Fruit fly (Drosophila melanogaster) whole organism, embryonic: ENCODE data around the gene Rtc1.

Experiments
- Adf1 ChIP-seq: fragments of 200-800 bp; sonication (Bioruptor generic); IDR thresholded peaks from 2 replicates; pipeline ENCODE4 v1.3.6; 2022; ENCODE audit warnings: missing biosample characterization, missing genetic modification characterization
- BEAF-32 ChIP-seq: fragments of 200-800 bp; sonication (Bioruptor generic); optimal IDR thresholded peaks from 3 replicates; lab custom pipeline; 2017; ENCODE audit warnings: missing biosample characterization, missing genetic modification characterization, mild to moderate bottlenecking, moderate library complexity, missing genetic modification reagents
- Bgb ChIP-seq: fragments of 200-800 bp; sonication (Bioruptor generic); IDR thresholded peaks from 2 replicates; pipeline ENCODE4 v1.3.6; 2022; ENCODE audit warnings: missing biosample characterization, missing genetic modification characterization; ENCODE audit not compliant: partially characterized antibody
- CG10543 ChIP-seq: fragments of 200-800 bp; sonication (Bioruptor generic); optimal IDR thresholded peaks from 3 replicates; lab custom pipeline; 2017; ENCODE audit warnings: missing biosample characterization, mild to moderate bottlenecking, missing genetic modification characterization, moderate library complexity
- CG11504 ChIP-seq: fragments of 200-800 bp; sonication (Bioruptor generic); optimal IDR thresholded peaks from 3 replicates; lab custom pipeline; 2019; ENCODE audit warnings: missing biosample characterization, mild to moderate bottlenecking, missing genetic modification characterization, moderate library complexity
- CG14860 ChIP-seq: fragments of 200-800 bp; sonication (Bioruptor generic); IDR thresholded peaks from 3 replicates; pipeline ENCODE4 v1.3.6; 2022; ENCODE audit warnings: missing biosample characterization, missing genetic modification characterization; ENCODE audit not compliant: partially characterized antibody
- CG14965 ChIP-seq: fragments of 200-800 bp; sonication (Bioruptor generic); optimal IDR thresholded peaks from 2 replicates; lab custom pipeline; 2016; ENCODE audit warnings: missing biosample characterization, missing genetic modification characterization, borderline replicate concordance
- CG1529 ChIP-seq: fragments of 200-800 bp; sonication (Bioruptor generic); optimal IDR thresholded peaks from 3 replicates; lab custom pipeline; 2018; ENCODE audit warnings: missing biosample characterization, missing genetic modification characterization
- CG17802 ChIP-seq: fragments of 200-800 bp; sonication (Bioruptor generic); optimal IDR thresholded peaks from 2 replicates; lab custom pipeline; 2018; ENCODE audit warnings: missing biosample characterization, mild to moderate bottlenecking, missing genetic modification characterization, moderate library complexity
- CG17829 ChIP-seq: fragments of 200-800 bp; optimal IDR thresholded peaks from 2 replicates; lab custom pipeline; 2019; ENCODE audit warnings: missing biosample characterization, mild to moderate bottlenecking, missing genetic modification characterization, moderate library complexity
- CG18764 ChIP-seq: fragments of 200-800 bp; sonication (Bioruptor generic); optimal IDR thresholded peaks from 3 replicates; lab custom pipeline; 2016; ENCODE audit warnings: missing biosample characterization, missing genetic modification characterization
- CG2129 ChIP-seq: fragments of 200-800 bp; sonication (Bioruptor generic); IDR thresholded peaks from 2 replicates; pipeline ENCODE4 v1.3.6; 2022; ENCODE audit warnings: missing biosample characterization, missing genetic modification characterization; ENCODE audit not compliant: partially characterized antibody
- CG2875 ChIP-seq: fragments of 200-800 bp; sonication (Bioruptor generic); optimal IDR thresholded peaks from 2 replicates; lab custom pipeline; 2017; ENCODE audit warnings: missing biosample characterization, mild to moderate bottlenecking, missing genetic modification characterization, missing genetic modification reagents
- CG31224 ChIP-seq: fragments of 200-800 bp; sonication (Bioruptor generic); IDR thresholded peaks from 2 replicates; pipeline ENCODE4 v1.3.6; 2022; ENCODE audit warnings: missing biosample characterization, missing genetic modification characterization
- CG32767 ChIP-seq: fragments of 200-800 bp; sonication (Bioruptor generic); IDR thresholded peaks from 2 replicates; pipeline ENCODE4 v1.3.6; 2022; ENCODE audit warnings: missing biosample characterization, missing genetic modification characterization
- CG3726 ChIP-seq: fragments of 200-800 bp; sonication (Bioruptor generic); IDR thresholded peaks from 3 replicates; pipeline ENCODE4, ENCODE4 v1.3.6; 2022; ENCODE audit warnings: missing biosample characterization, missing genetic modification characterization
- CG42726 ChIP-seq: fragments of 200-800 bp; sonication (Bioruptor generic); IDR thresholded peaks from 2 replicates; pipeline ENCODE4 v1.3.6; 2022; ENCODE audit warnings: missing biosample characterization, missing genetic modification characterization; ENCODE audit not compliant: partially characterized antibody
- CG43689 ChIP-seq: fragments of 200-800 bp; sonication (Bioruptor generic); IDR thresholded peaks from 2 replicates; pipeline ENCODE4 v1.3.6; 2022; ENCODE audit warnings: missing biosample characterization, missing genetic modification characterization
- CG6683 ChIP-seq: fragments of 200-800 bp; sonication (Bioruptor generic); optimal IDR thresholded peaks from 2 replicates; lab custom pipeline; 2017; ENCODE audit warnings: missing biosample characterization, mild to moderate bottlenecking, missing genetic modification characterization, missing genetic modification reagents
- CG6689 ChIP-seq: fragments of 200-800 bp; sonication (Bioruptor generic); IDR thresholded peaks from 2 replicates; pipeline ENCODE4 v1.3.6; 2022; ENCODE audit warnings: missing biosample characterization, missing genetic modification characterization
- CG6854 ChIP-seq: fragments of 200-800 bp; sonication (Bioruptor generic); optimal IDR thresholded peaks from 3 replicates; lab custom pipeline; 2017; ENCODE audit warnings: missing biosample characterization, mild to moderate bottlenecking, missing genetic modification characterization
- CG9437 ChIP-seq: fragments of 200-800 bp; sonication (Bioruptor generic); optimal IDR thresholded peaks from 2 replicates; lab custom pipeline; 2018; ENCODE audit warnings: missing biosample characterization, mild to moderate bottlenecking, missing genetic modification characterization
- CG9876 ChIP-seq: fragments of 200-800 bp; sonication (Bioruptor generic); optimal IDR thresholded peaks from 2 replicates; lab custom pipeline; 2016; ENCODE audit warnings: missing biosample characterization, missing genetic modification characterization
- Dll ChIP-seq: fragments of 200-800 bp; sonication (Bioruptor generic); IDR thresholded peaks from 4 replicates; pipeline ENCODE4 v1.3.6; 2022; ENCODE audit warnings: missing biosample characterization, missing genetic modification characterization; ENCODE audit not compliant: partially characterized antibody
- MBD-R2 ChIP-seq: fragments of 200-800 bp; sonication (Bioruptor generic); IDR thresholded peaks from 2 replicates; pipeline ENCODE4 v1.3.6; 2022; ENCODE audit warnings: missing biosample characterization, missing genetic modification characterization
- Neu2 ChIP-seq: fragments of 200-800 bp; sonication (Bioruptor generic); optimal IDR thresholded peaks from 3 replicates; lab custom pipeline; 2016; ENCODE audit warnings: missing biosample characterization, missing genetic modification characterization, borderline replicate concordance
- Nf-YB ChIP-seq: fragments of 200-800 bp; sonication (Bioruptor generic); optimal IDR thresholded peaks from 3 replicates; lab custom pipeline; 2019; ENCODE audit warnings: missing biosample characterization, mild to moderate bottlenecking, missing genetic modification characterization, moderate library complexity
- Ravus ChIP-seq: fragments of 200-800 bp; sonication (Bioruptor generic); IDR thresholded peaks from 2 replicates; pipeline ENCODE4 v1.3.6; 2022; ENCODE audit warnings: missing biosample characterization, missing genetic modification characterization
- YL-1 ChIP-seq: fragments of 200-800 bp; sonication (Bioruptor generic); optimal IDR thresholded peaks from 3 replicates; lab custom pipeline; 2017; ENCODE audit warnings: missing biosample characterization, mild to moderate bottlenecking, missing genetic modification characterization
- ac ChIP-seq: fragments of 200-800 bp; sonication (Bioruptor generic); optimal IDR thresholded peaks from 3 replicates; lab custom pipeline; 2017; ENCODE audit warnings: missing biosample characterization, mild to moderate bottlenecking, missing genetic modification characterization
- bab2 ChIP-seq: fragments of 200-800 bp; sonication (Bioruptor generic); optimal IDR thresholded peaks from 2 replicates; lab custom pipeline; 2016; ENCODE audit warnings: missing biosample characterization, missing genetic modification characterization
- br ChIP-seq: fragments of >200 bp; optimal IDR thresholded peaks from 2 replicates; lab custom pipeline; 2017
- bsh ChIP-seq, 2 experiments: fragments of 200-800 bp; sonication (Bioruptor generic); optimal IDR thresholded peaks; 2 replicates each; lab custom pipeline; 2017 to 2018; ENCODE audit warnings: mild to moderate bottlenecking in 2 of 2, missing biosample characterization in 2 of 2, missing genetic modification characterization in 2 of 2, moderate library complexity in 1 of 2
- btn ChIP-seq: fragments of 200-800 bp; sonication (Bioruptor generic); optimal IDR thresholded peaks from 2 replicates; lab custom pipeline; 2016; ENCODE audit warnings: missing biosample characterization, missing genetic modification characterization
- corto ChIP-seq: fragments of 200-800 bp; sonication (Bioruptor generic); optimal IDR thresholded peaks from 2 replicates; lab custom pipeline; 2016; ENCODE audit warnings: missing biosample characterization, mild to moderate bottlenecking, missing genetic modification characterization, moderate library complexity
- dati ChIP-seq: fragments of 200-800 bp; sonication (Bioruptor generic); IDR thresholded peaks from 2 replicates; pipeline ENCODE4 v1.3.6; 2022; ENCODE audit warnings: missing biosample characterization, missing genetic modification characterization
- dysf ChIP-seq: fragments of 200-800 bp; sonication (Bioruptor generic); IDR thresholded peaks from 3 replicates; pipeline ENCODE4 v1.3.6; 2022; ENCODE audit warnings: missing biosample characterization, missing genetic modification characterization
- kah ChIP-seq: fragments of 200-800 bp; sonication (Bioruptor generic); optimal IDR thresholded peaks from 2 replicates; lab custom pipeline; 2018; ENCODE audit warnings: missing biosample characterization, mild to moderate bottlenecking, missing genetic modification characterization
- lilli ChIP-seq: fragments of 200-800 bp; sonication (Bioruptor generic); optimal IDR thresholded peaks from 3 replicates; lab custom pipeline; 2016; ENCODE audit warnings: missing biosample characterization, missing genetic modification characterization
- nerfin-1 ChIP-seq: fragments of 200-800 bp; sonication (Bioruptor generic); optimal IDR thresholded peaks from 3 replicates; lab custom pipeline; 2019; ENCODE audit warnings: missing biosample characterization, mild to moderate bottlenecking, missing genetic modification characterization, moderate library complexity
- pnt ChIP-seq: fragments of 200-800 bp; sonication (Bioruptor generic); optimal IDR thresholded peaks from 3 replicates; lab custom pipeline; 2016; ENCODE audit warnings: missing biosample characterization, missing genetic modification characterization
- psq ChIP-seq: fragments of 200-800 bp; sonication (Bioruptor generic); optimal IDR thresholded peaks from 2 replicates; lab custom pipeline; 2017; ENCODE audit warnings: missing biosample characterization, missing genetic modification characterization
- row ChIP-seq: fragments of 200-800 bp; sonication (Bioruptor generic); IDR thresholded peaks from 3 replicates; pipeline ENCODE4 v1.3.6; 2022; ENCODE audit warnings: missing biosample characterization, missing genetic modification characterization
- run ChIP-seq: fragments of 200-800 bp; sonication (Bioruptor generic); optimal IDR thresholded peaks from 3 replicates; lab custom pipeline; 2018; ENCODE audit warnings: missing biosample characterization, mild to moderate bottlenecking, missing genetic modification characterization
- so ChIP-seq: fragments of 200-800 bp; sonication (Bioruptor generic); IDR thresholded peaks from 3 replicates; pipeline ENCODE4 v1.3.6; 2022; ENCODE audit warnings: missing biosample characterization, missing genetic modification characterization
- stwl ChIP-seq: fragments of 200-800 bp; sonication (Bioruptor generic); optimal IDR thresholded peaks from 3 replicates; lab custom pipeline; 2018; ENCODE audit warnings: missing biosample characterization, mild to moderate bottlenecking, missing genetic modification characterization, moderate library complexity
- tin ChIP-seq: fragments of 200-800 bp; sonication (Bioruptor generic); optimal IDR thresholded peaks from 3 replicates; lab custom pipeline; 2016; ENCODE audit warnings: missing biosample characterization, missing genetic modification characterization
- tll ChIP-seq, 2 experiments: fragments of 200-800 bp in 1 of 2; fragments of >200 bp in 1 of 2; sonication (Bioruptor generic) in 1 of 2; optimal IDR thresholded peaks; 2 replicates each; lab custom pipeline; 2017 to 2019; ENCODE audit warnings: missing biosample characterization in 2 of 2, missing genetic modification characterization in 2 of 2, mild to moderate bottlenecking in 1 of 2, moderate library complexity in 1 of 2
- twi ChIP-seq: fragments of 200-800 bp; optimal IDR thresholded peaks from 2 replicates; lab custom pipeline; 2019; ENCODE audit warnings: missing biosample characterization, mild to moderate bottlenecking, missing genetic modification characterization, moderate library complexity
- zfh1 ChIP-seq: fragments of 200-800 bp; sonication (Bioruptor generic); IDR thresholded peaks from 3 replicates; pipeline ENCODE4 v1.3.6; 2022; ENCODE audit warnings: missing biosample characterization, missing genetic modification characterization

Gene Rtc1

dm6 chrX:13756776-13757312, at the start of gene Rtc1, which contains the start of gene CG32625 (continued):
- TF ChIP-seq psq (no peak), CG18764 (GFP tag; lab: Kevin White, UChicago) (no peak), btn (GFP tag; lab: Kevin White, UChicago) (no peak), Ravus (no peak), BEAF-32 (GFP tag; lab: Kevin White, UChicago) (peak; percentile 60), CG6689 (GFP tag; lab: Robert Waterston, UW) (no peak), bsh (GFP tag; optimal IDR thresholded peaks at IDR 0.05; lab: Kevin White, UChicago) (peak in 1 of 2 experiments; percentile 49), dysf (GFP tag; lab: Robert Waterston, UW) (peak; percentile 51), br (lab: Kevin White, UChicago) (no peak), row (peak; percentile 75), CG10543 (GFP tag; lab: Kevin White, UChicago) (no peak), YL-1 (GFP tag; lab: Kevin White, UChicago) (peak; percentile 40), corto (GFP tag; lab: Kevin White, UChicago) (no peak), CG6854 (GFP tag; lab: Kevin White, UChicago) (no peak), so (GFP tag; lab: Robert Waterston, UW) (no peak), CG14860 (peak; percentile 42; the same call in 2 of the 3 replicates), ac (GFP tag; lab: Kevin White, UChicago) (no peak), CG3726 (GFP tag; lab: Robert Waterston, UW) (no peak), twi (tag; lab: Kevin White, UChicago) (no peak), CG14965 (GFP tag; lab: Kevin White, UChicago) (no peak), CG32767 (GFP tag; lab: Robert Waterston, UW) (no peak), CG17802 (no peak), kah (no peak), CG2129 (0 out of 2 replicates have a peak, but pooled peaks have one; percentile 20), CG43689 (GFP tag; lab: Robert Waterston, UW) (no peak), bab2 (GFP tag; lab: Kevin White, UChicago) (no peak), CG42726 (GFP tag; lab: Robert Waterston, UW) (no peak), CG9876 (GFP tag; lab: Kevin White, UChicago) (no peak), CG11504 (tag; lab: Kevin White, UChicago) (peak; percentile 60), tin (peak; percentile 52), pnt (no peak), zfh1 (GFP tag; lab: Robert Waterston, UW) (peak; percentile 62; the same call in 2 of the 3 replicates), stwl (tag; lab: Kevin White, UChicago) (peak; percentile 74), Neu2 (GFP tag; lab: Kevin White, UChicago) (no peak), lilli (peak; percentile 44), MBD-R2 (GFP tag; lab: Robert Waterston, UW) (peak; percentile 60), run (tag; lab: Kevin White, UChicago) (no peak), CG6683 (GFP tag; lab: Kevin White, UChicago) (peak; percentile 1), CG2875 (GFP tag; lab: Kevin White, UChicago) (no peak), Nf-YB (peak; percentile 7), CG17829 (tag; lab: Kevin White, UChicago) (peak; percentile 72), nerfin-1 (peak; percentile 16), Bgb (GFP tag; lab: Robert Waterston, UW) (peak; percentile 52), CG9437 (GFP tag; lab: Kevin White, UChicago) (no peak), dati (GFP tag; lab: Robert Waterston, UW) (no peak), CG31224 (GFP tag; lab: Robert Waterston, UW) (no peak), Dll (GFP tag; lab: Robert Waterston, UW) (peak; percentile 76), CG1529 (GFP tag; lab: Kevin White, UChicago) (no peak), tll (GFP tag; optimal IDR thresholded peaks at IDR 0.05; lab: Kevin White, UChicago) (no peak), Adf1 (GFP tag; lab: Robert Waterston, UW) (no peak)
